Worm (Caenorhabditis elegans) whole organism, young adult: ENCODE measurements around the gene K08F8.7.
A peak's percentile ranks its signal among the peaks of the same experiment; 100 is the strongest.

Source experiments
- B0019.2 ChIP-seq: fragments of 200-800 bp; sonication (Bioruptor generic); conservative IDR thresholded peaks from 2 replicates; pipeline ENCODE4 v1.3.6; 2022; ENCODE audit warnings: missing genetic modification reagents, missing genetic modification characterization, missing compliant biosample characterization
- B0261.1 ChIP-seq: sonication (generic microtip); optimal IDR thresholded peaks from 2 replicates; lab custom pipeline; 2016; ENCODE audit warnings: mild to moderate bottlenecking, missing genetic modification characterization, moderate library complexity, missing compliant biosample characterization
- F22D6.2 ChIP-seq: sonication (generic microtip); optimal IDR thresholded peaks from 2 replicates; lab custom pipeline; 2016; ENCODE audit warnings: mild to moderate bottlenecking, missing genetic modification characterization, missing compliant biosample characterization
- F23B12.7 ChIP-seq: sonication (generic microtip); optimal IDR thresholded peaks from 2 replicates; lab custom pipeline; 2017; ENCODE audit warnings: missing genetic modification characterization, mild to moderate bottlenecking, missing compliant biosample characterization, antibody characterized with exemption, moderate library complexity; ENCODE audit not compliant: insufficient read depth
- F37B4.10 ChIP-seq: fragments of 200-800 bp; sonication (Bioruptor generic); IDR thresholded peaks from 2 replicates; pipeline ENCODE4 v1.3.6; 2022; ENCODE audit warnings: missing genetic modification characterization, missing compliant biosample characterization
- F52B5.7 ChIP-seq: sonication (generic microtip); optimal IDR thresholded peaks from 2 replicates; lab custom pipeline; 2016; ENCODE audit warnings: mild to moderate bottlenecking, missing genetic modification characterization, missing compliant biosample characterization
- F57C9.4 ChIP-seq: sonication (generic microtip); optimal IDR thresholded peaks from 2 replicates; lab custom pipeline; 2017; ENCODE audit warnings: mild to moderate bottlenecking, missing genetic modification characterization, missing compliant biosample characterization
- Y53G8AR.9 ChIP-seq: fragments of 200-800 bp; sonication (Bioruptor generic); conservative IDR thresholded peaks from 2 replicates; pipeline ENCODE4 v1.3.6; 2022; ENCODE audit warnings: missing genetic modification reagents, missing genetic modification characterization, missing compliant biosample characterization
- akir-1 ChIP-seq: fragments of 200-800 bp; sonication (Bioruptor generic); optimal IDR thresholded peaks from 2 replicates; lab custom pipeline; 2018; ENCODE audit warnings: mild to moderate bottlenecking, missing genetic modification characterization, moderate library complexity, missing compliant biosample characterization
- ama-1 ChIP-seq, 3 experiments: fragments of 150-350 bp in 1 of 3; sonication (generic microtip) in 2 of 3; optimal IDR thresholded peaks; 2 replicates each; lab custom pipeline; 2014 to 2018; ENCODE audit warnings: missing biosample characterization in 2 of 3, missing genetic modification characterization in 2 of 3, missing genetic modification reagents in 2 of 3
- aptf-2 ChIP-seq: fragments of 200-800 bp; sonication (Bioruptor generic); conservative IDR thresholded peaks from 2 replicates; pipeline ENCODE4 v1.3.6; 2022; ENCODE audit warnings: missing genetic modification reagents, missing genetic modification characterization, missing compliant biosample characterization
- attf-5 ChIP-seq: fragments of 200-800 bp; sonication (Bioruptor generic); optimal IDR thresholded peaks from 2 replicates; lab custom pipeline; 2018; ENCODE audit warnings: mild to moderate bottlenecking, missing genetic modification characterization, missing compliant biosample characterization
- bed-2 ChIP-seq: fragments of 200-800 bp; sonication (Bioruptor generic); IDR thresholded peaks from 2 replicates; pipeline ENCODE4 v1.3.6; 2022; ENCODE audit warnings: missing genetic modification reagents, missing genetic modification characterization, missing compliant biosample characterization
- ceh-27 ChIP-seq: fragments of 200-800 bp; sonication (Bioruptor generic); optimal IDR thresholded peaks from 2 replicates; lab custom pipeline; 2018; ENCODE audit warnings: mild to moderate bottlenecking, missing genetic modification characterization, moderate library complexity, missing compliant biosample characterization
- ceh-58 ChIP-seq: fragments of 200-800 bp; sonication (Bioruptor generic); IDR thresholded peaks from 2 replicates; pipeline ENCODE4 v1.3.6; 2022; ENCODE audit warnings: missing genetic modification characterization, missing compliant biosample characterization
- dox-1 ChIP-seq: fragments of 200-800 bp; sonication (Bioruptor generic); IDR thresholded peaks from 2 replicates; pipeline ENCODE4 v1.3.6; 2022; ENCODE audit warnings: missing genetic modification reagents, missing genetic modification characterization, missing compliant biosample characterization
- dpff-1 ChIP-seq: sonication (generic microtip); optimal IDR thresholded peaks from 2 replicates; lab custom pipeline; 2017; ENCODE audit warnings: mild to moderate bottlenecking, missing genetic modification characterization, missing compliant biosample characterization
- egl-44 ChIP-seq: fragments of 200-800 bp; sonication (Bioruptor generic); IDR thresholded peaks from 2 replicates; pipeline ENCODE4 v1.3.6; 2022; ENCODE audit warnings: missing genetic modification reagents, missing genetic modification characterization, missing compliant biosample characterization
- fkh-3 ChIP-seq: sonication (generic microtip); optimal IDR thresholded peaks from 2 replicates; lab custom pipeline; 2016; ENCODE audit warnings: mild to moderate bottlenecking, missing genetic modification characterization, missing compliant biosample characterization
- hmg-1.2 ChIP-seq: fragments of 200-800 bp; sonication (Bioruptor generic); IDR thresholded peaks from 2 replicates; pipeline ENCODE4 v1.3.6; 2022; ENCODE audit warnings: missing genetic modification reagents, missing genetic modification characterization, missing compliant biosample characterization
- hmg-20 ChIP-seq: fragments of 200-800 bp; sonication (Bioruptor generic); IDR thresholded peaks from 2 replicates; pipeline ENCODE4 v1.3.6; 2022; ENCODE audit warnings: missing genetic modification reagents, missing genetic modification characterization, missing compliant biosample characterization
- hsf-1 ChIP-seq: fragments of 200-800 bp; sonication (Bioruptor generic); IDR thresholded peaks from 2 replicates; pipeline ENCODE4 v1.3.6; 2022; ENCODE audit warnings: missing genetic modification reagents, missing genetic modification characterization, missing compliant biosample characterization
- lir-1 ChIP-seq: fragments of 200-800 bp; sonication (Bioruptor generic); conservative IDR thresholded peaks from 2 replicates; pipeline ENCODE4 v1.3.6; 2022; ENCODE audit warnings: missing genetic modification reagents, missing genetic modification characterization, missing compliant biosample characterization
- lsy-27 ChIP-seq: sonication (generic microtip); optimal IDR thresholded peaks from 2 replicates; lab custom pipeline; 2017; ENCODE audit warnings: missing genetic modification characterization, mild to moderate bottlenecking, missing compliant biosample characterization, antibody characterized with exemption, missing genotype, borderline replicate concordance; ENCODE audit not compliant: insufficient read depth
- madf-10 ChIP-seq: sonication (generic microtip); optimal IDR thresholded peaks from 2 replicates; lab custom pipeline; 2016; ENCODE audit warnings: mild to moderate bottlenecking, missing genetic modification characterization, missing compliant biosample characterization
- mcd-1 ChIP-seq: fragments of 200-800 bp; sonication (Bioruptor generic); IDR thresholded peaks from 2 replicates; pipeline ENCODE4 v1.3.6; 2022; ENCODE audit warnings: missing genetic modification reagents, missing genetic modification characterization, missing compliant biosample characterization
- mes-4 ChIP-seq: sonication (generic microtip); optimal IDR thresholded peaks from 2 replicates; lab custom pipeline; 2016; ENCODE audit warnings: missing genotype, missing genetic modification characterization, missing compliant biosample characterization
- mxl-1 ChIP-seq: sonication (generic microtip); optimal IDR thresholded peaks from 2 replicates; lab custom pipeline; 2016; ENCODE audit warnings: missing genetic modification characterization, missing compliant biosample characterization
- nhr-80 ChIP-seq: sonication (generic microtip); optimal IDR thresholded peaks from 2 replicates; lab custom pipeline; 2016; ENCODE audit warnings: missing genetic modification characterization, missing compliant biosample characterization
- rec-8 ChIP-seq, 2 experiments: sonication (generic microtip); optimal IDR thresholded peaks; 2 replicates each; lab custom pipeline; 2016; ENCODE audit warnings: mild to moderate bottlenecking in 2 of 2, missing genetic modification characterization in 2 of 2, missing genetic modification reagents in 2 of 2, missing genotype in 2 of 2, missing biosample characterization in 1 of 2, missing compliant biosample characterization in 1 of 2, moderate library complexity in 1 of 2
- rpc-1 ChIP-seq, 2 experiments: fragments of 150-350 bp in 1 of 2; sonication (generic microtip) in 1 of 2; optimal IDR thresholded peaks; 2 replicates each; lab custom pipeline; 2014 to 2018; ENCODE audit warnings: missing biosample characterization in 1 of 2, missing genetic modification characterization in 1 of 2, missing genetic modification reagents in 1 of 2, missing genotype in 1 of 2
- sdz-38 ChIP-seq: sonication (generic microtip); optimal IDR thresholded peaks from 2 replicates; lab custom pipeline; 2016; ENCODE audit warnings: missing genotype, missing genetic modification characterization, missing compliant biosample characterization
- snpc-1.1 ChIP-seq: sonication (generic microtip); optimal IDR thresholded peaks from 2 replicates; lab custom pipeline; 2017; ENCODE audit warnings: missing genetic modification characterization, mild to moderate bottlenecking, missing compliant biosample characterization, antibody characterized with exemption, moderate library complexity, missing genotype, missing genetic modification reagents; ENCODE audit not compliant: insufficient read depth
- snpc-1.3 ChIP-seq: sonication (generic microtip); optimal IDR thresholded peaks from 2 replicates; lab custom pipeline; 2017; ENCODE audit warnings: missing genetic modification characterization, mild to moderate bottlenecking, missing compliant biosample characterization, antibody characterized with exemption, moderate library complexity, missing genotype, missing genetic modification reagents; ENCODE audit not compliant: insufficient read depth
- sptf-2 ChIP-seq: fragments of 200-800 bp; sonication (Bioruptor generic); optimal IDR thresholded peaks from 2 replicates; lab custom pipeline; 2018; ENCODE audit warnings: mild to moderate bottlenecking, missing genetic modification characterization, missing compliant biosample characterization
- zfh-2 ChIP-seq: fragments of 200-800 bp; sonication (Bioruptor generic); conservative IDR thresholded peaks from 2 replicates; pipeline ENCODE4 v1.3.6; 2022; ENCODE audit warnings: missing genetic modification reagents, missing genetic modification characterization, missing compliant biosample characterization
- zim-3 ChIP-seq: sonication (generic microtip); optimal IDR thresholded peaks from 2 replicates; lab custom pipeline; 2017; ENCODE audit warnings: mild to moderate bottlenecking, missing genetic modification characterization, moderate library complexity, missing compliant biosample characterization
- ztf-28 ChIP-seq: fragments of 200-800 bp; sonication (Bioruptor generic); IDR thresholded peaks from 2 replicates; pipeline ENCODE4 v1.3.6; 2022; ENCODE audit warnings: missing genetic modification reagents, missing genetic modification characterization, missing compliant biosample characterization
- ztf-6 ChIP-seq: fragments of 200-800 bp; sonication (Bioruptor generic); IDR thresholded peaks from 2 replicates; pipeline ENCODE4 v1.3.6; 2022; ENCODE audit warnings: missing genetic modification reagents, missing genetic modification characterization, missing compliant biosample characterization

Gene K08F8.7

ce11 chrII:8783451-8783967, 28.3 kb upstream of the K08F8.7 start, which contains the start of gene sgn-1:
TSS of gene sgn-1 (minus strand) at chrII:8783670.
- no peak for TF ChIP-seq ceh-58 (GFP tag; lab: Robert Waterston, UW)
- no peak for TF ChIP-seq ztf-28 (GFP tag; lab: Robert Waterston, UW)
- TF ChIP-seq lir-1 = no peak
- no peak for TF ChIP-seq mcd-1
- no peak for TF ChIP-seq sdz-38 (tag; lab: Kevin White, UChicago)
- TF ChIP-seq dpff-1 (tag; lab: Kevin White, UChicago) = no peak
- TF ChIP-seq lsy-27 (tag; lab: Kevin White, UChicago) = no peak
- no peak for TF ChIP-seq hsf-1 (GFP tag; lab: Robert Waterston, UW)
- TF ChIP-seq mxl-1 (tag; lab: Kevin White, UChicago) = no peak
- no peak for TF ChIP-seq F57C9.4
- no peak for TF ChIP-seq ceh-27 (GFP tag; lab: Kevin White, UChicago)
- TF ChIP-seq, all 124 proteins: peak for 0

DNA sequence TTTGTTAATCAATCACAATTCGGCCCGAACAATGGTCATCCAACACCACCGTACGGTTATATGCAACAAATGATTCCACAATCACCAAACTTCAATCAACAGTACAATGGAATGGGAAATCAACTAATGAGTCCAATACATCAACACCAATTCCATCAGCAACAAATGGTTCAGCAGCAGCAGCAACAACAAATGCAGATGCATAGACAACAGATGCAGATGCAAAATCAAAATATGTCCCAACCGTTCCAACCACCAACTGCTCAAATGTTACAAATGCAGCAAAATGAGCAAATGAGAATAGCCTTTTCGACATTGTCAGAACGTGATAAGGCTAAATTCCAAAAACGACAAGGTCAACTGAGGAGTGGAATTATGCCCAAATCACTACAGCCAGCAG, 21.3 kb upstream of the K08F8.7 start:
- no peak for TF ChIP-seq Y53G8AR.9 (GFP tag; lab: Robert Waterston, UW)
- TF ChIP-seq hmg-20 (GFP tag; lab: Robert Waterston, UW) = no peak
- no peak for TF ChIP-seq nhr-80
- TF ChIP-seq akir-1 = no peak
- TF ChIP-seq sptf-2 = no peak
- no peak for TF ChIP-seq snpc-1.3 (tag; lab: Kevin White, UChicago)
- TF ChIP-seq, all 124 proteins: peak for 0

- TF ChIP-seq F37B4.10 (GFP tag; lab: Robert Waterston, UW) (no peak), fkh-3 (no peak), zim-3 (no peak), egl-44 (no peak), F52B5.7 (tag; lab: Kevin White, UChicago) (no peak), bed-2 (GFP tag; lab: Robert Waterston, UW) (no peak), ztf-6 (GFP tag; lab: Robert Waterston, UW) (no peak), dpff-1 (tag; lab: Kevin White, UChicago) (no peak), lsy-27 (tag; lab: Kevin White, UChicago) (no peak), dox-1 (GFP tag; lab: Robert Waterston, UW) (no peak), mxl-1 (tag; lab: Kevin White, UChicago) (no peak), sdz-38 (tag; lab: Kevin White, UChicago) (no peak), zfh-2 (no peak), rpc-1 (optimal IDR thresholded peaks at IDR 0.05; lab: Kevin White, UChicago) (no peak), rpc-1 (tag; optimal IDR thresholded peaks at IDR 0.05; lab: Kevin White, UChicago) (no peak), F22D6.2 (tag; lab: Kevin White, UChicago) (no peak)
These were observed 15.5 kb upstream of the K08F8.7 start, which contains the start of gene let-19 for ce11 chrII:8770675-8771074. TSS of gene let-19 (plus strand) at chrII:8770975.

- no peak for TF ChIP-seq B0261.1 (tag; lab: Kevin White, UChicago)
- no peak for TF ChIP-seq egl-44
- TF ChIP-seq madf-10 = peak; percentile 8
- TF ChIP-seq attf-5 (GFP tag; lab: Kevin White, UChicago) = no peak
- peak; percentile 32 for TF ChIP-seq F23B12.7
- TF ChIP-seq snpc-1.1 (tag; lab: Kevin White, UChicago) = no peak
- no peak for TF ChIP-seq mes-4 (tag; lab: Kevin White, UChicago)
- TF ChIP-seq dox-1 (GFP tag; lab: Robert Waterston, UW) = 0 out of 2 replicates have a peak, but pooled peaks have one; percentile 29
- no peak for TF ChIP-seq ama-1 (optimal IDR thresholded peaks at IDR 0.05; lab: Kevin White, UChicago)
- no peak for TF ChIP-seq ama-1 (GFP tag; optimal IDR thresholded peaks at IDR 0.05; lab: Kevin White, UChicago)
- no peak for TF ChIP-seq aptf-2 (GFP tag; lab: Robert Waterston, UW)
- no peak for TF ChIP-seq rec-8 (tag; optimal IDR thresholded peaks at IDR 0.05; lab: Kevin White, UChicago)
- TF ChIP-seq B0019.2 = no peak
- TF ChIP-seq hmg-1.2 (GFP tag; lab: Robert Waterston, UW) = peak; percentile 41; the same call in 1 of the 2 replicates
These were observed 14.2 kb upstream of the K08F8.7 start for ce11 chrII:8769375-8769774.
